Worm (Caenorhabditis elegans): ENCODE results near the gene rab-21.

DNA sequence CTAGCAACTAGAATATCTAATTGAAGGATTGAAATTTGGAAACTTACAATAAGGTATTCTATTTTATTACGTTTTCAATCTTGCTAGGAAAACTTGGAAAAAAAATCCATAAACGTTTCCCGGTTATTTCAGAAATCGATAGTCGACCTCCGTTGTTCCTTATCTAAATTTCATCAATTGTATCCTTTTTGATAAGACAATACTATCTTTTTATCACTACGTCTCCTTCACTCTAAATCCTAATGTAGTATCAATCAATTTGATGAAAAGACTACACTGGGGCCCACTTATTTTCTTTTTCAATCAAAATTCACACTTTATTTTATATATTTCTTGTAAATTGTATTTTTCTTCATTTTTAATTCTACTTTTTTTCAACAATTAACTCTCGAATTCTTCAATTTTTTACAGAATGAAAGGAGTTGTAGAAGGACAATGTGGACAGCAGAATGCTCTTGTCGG lies 10.4 kb downstream of the rab-21 start, which contains the start of gene prx-5:
- TF ChIP-seq dao-5 (tag; optimal IDR thresholded peaks at IDR 0.05), result no peak
- no peak for TF ChIP-seq him-1 (tag; optimal IDR thresholded peaks at IDR 0.05)
- TF ChIP-seq W03F9.2 (tag; optimal IDR thresholded peaks at IDR 0.05), result no peak

Measured in whole organism, L4/young adult.